Worm (Caenorhabditis elegans) whole organism, young adult: ENCODE results near the gene T05G5.4.

Source experiments
- B0035.1 ChIP-seq: sonication (generic microtip); optimal IDR thresholded peaks from 2 replicates; lab custom pipeline; 2016; ENCODE audit warnings: missing genetic modification characterization, mild to moderate bottlenecking, missing compliant biosample characterization, missing genotype, missing genetic modification reagents
- B0261.1 ChIP-seq: sonication (generic microtip); optimal IDR thresholded peaks from 2 replicates; lab custom pipeline; 2016; ENCODE audit warnings: mild to moderate bottlenecking, missing genetic modification characterization, moderate library complexity, missing compliant biosample characterization
- F10E7.11 ChIP-seq: sonication (generic microtip); optimal IDR thresholded peaks from 2 replicates; lab custom pipeline; 2017; ENCODE audit warnings: mild to moderate bottlenecking, missing genetic modification characterization, moderate library complexity, missing compliant biosample characterization
- F22D6.2 ChIP-seq: sonication (generic microtip); optimal IDR thresholded peaks from 2 replicates; lab custom pipeline; 2016; ENCODE audit warnings: mild to moderate bottlenecking, missing genetic modification characterization, missing compliant biosample characterization
- F33H1.4 ChIP-seq: fragments of 200-800 bp; sonication (Bioruptor generic); IDR thresholded peaks from 2 replicates; pipeline ENCODE4 v1.3.6; 2022; ENCODE audit warnings: missing genetic modification reagents, missing genetic modification characterization, missing compliant biosample characterization
- F39B2.1 ChIP-seq: fragments of 200-800 bp; sonication (Bioruptor generic); IDR thresholded peaks from 2 replicates; pipeline ENCODE4 v1.3.6; 2022; ENCODE audit warnings: missing genetic modification reagents, missing genetic modification characterization, missing compliant biosample characterization
- T26A5.8 ChIP-seq: sonication (generic microtip); optimal IDR thresholded peaks from 2 replicates; lab custom pipeline; 2016; ENCODE audit warnings: missing genetic modification characterization, missing compliant biosample characterization
- ZK185.1 ChIP-seq: sonication (generic microtip); optimal IDR thresholded peaks from 2 replicates; lab custom pipeline; 2016; ENCODE audit warnings: mild to moderate bottlenecking, missing genetic modification characterization, missing compliant biosample characterization; ENCODE audit not compliant: poor library complexity, severe bottlenecking
- akir-1 ChIP-seq: fragments of 200-800 bp; sonication (Bioruptor generic); optimal IDR thresholded peaks from 2 replicates; lab custom pipeline; 2018; ENCODE audit warnings: mild to moderate bottlenecking, missing genetic modification characterization, moderate library complexity, missing compliant biosample characterization
- ama-1 ChIP-seq, 3 experiments: fragments of 150-350 bp in 1 of 3; sonication (generic microtip) in 2 of 3; optimal IDR thresholded peaks; 2 replicates each; lab custom pipeline; 2014 to 2018; ENCODE audit warnings: missing biosample characterization in 2 of 3, missing genetic modification characterization in 2 of 3, missing genetic modification reagents in 2 of 3
- attf-3 ChIP-seq: fragments of 200-800 bp; sonication (Bioruptor generic); conservative IDR thresholded peaks from 2 replicates; pipeline ENCODE4 v1.3.6; 2022; ENCODE audit warnings: missing genetic modification reagents, missing genetic modification characterization, missing compliant biosample characterization
- bed-1 ChIP-seq: fragments of 200-800 bp; sonication (Bioruptor generic); IDR thresholded peaks from 2 replicates; pipeline ENCODE4 v1.3.6; 2022; ENCODE audit warnings: missing genetic modification reagents, missing genetic modification characterization, missing compliant biosample characterization
- ceh-100 ChIP-seq: fragments of 200-800 bp; sonication (Bioruptor generic); IDR thresholded peaks from 2 replicates; pipeline ENCODE4 v1.3.6; 2022; ENCODE audit warnings: missing genetic modification reagents, missing genetic modification characterization, missing compliant biosample characterization
- ceh-40 ChIP-seq: fragments of 200-800 bp; sonication (Bioruptor generic); IDR thresholded peaks from 2 replicates; pipeline ENCODE4 v1.3.6; 2022; ENCODE audit warnings: missing genetic modification characterization, missing compliant biosample characterization
- dox-1 ChIP-seq: fragments of 200-800 bp; sonication (Bioruptor generic); IDR thresholded peaks from 2 replicates; pipeline ENCODE4 v1.3.6; 2022; ENCODE audit warnings: missing genetic modification reagents, missing genetic modification characterization, missing compliant biosample characterization
- efl-1 ChIP-seq: fragments of 150-350 bp; optimal IDR thresholded peaks from 2 replicates; lab custom pipeline; 2014; ENCODE audit warnings: missing biosample characterization, missing genetic modification reagents, missing genetic modification characterization
- him-1 ChIP-seq: sonication (generic microtip); optimal IDR thresholded peaks from 2 replicates; lab custom pipeline; 2016; ENCODE audit warnings: missing genotype, missing genetic modification reagents, missing genetic modification characterization, missing compliant biosample characterization
- let-526 ChIP-seq: fragments of 200-800 bp; sonication (Bioruptor generic); IDR thresholded peaks from 2 replicates; pipeline ENCODE4 v1.3.6; 2022; ENCODE audit warnings: missing genetic modification reagents, missing genetic modification characterization, missing compliant biosample characterization
- let-607 ChIP-seq, 2 experiments: fragments of 200-800 bp in 1 of 2; sonication (Bioruptor generic) in 1 of 2; sonication (generic microtip) in 1 of 2; optimal IDR thresholded peaks; 2 replicates each; lab custom pipeline; 2016 to 2018; ENCODE audit warnings: mild to moderate bottlenecking in 2 of 2, missing compliant biosample characterization in 2 of 2, missing genetic modification characterization in 2 of 2, moderate library complexity in 2 of 2, missing genotype in 1 of 2
- lin-26 ChIP-seq: fragments of 200-800 bp; sonication (Bioruptor generic); IDR thresholded peaks from 2 replicates; pipeline ENCODE4 v1.3.6; 2022; ENCODE audit warnings: missing genetic modification reagents, missing genetic modification characterization, missing compliant biosample characterization
- lin-54 ChIP-seq: fragments of 200-800 bp; sonication (Bioruptor generic); optimal IDR thresholded peaks from 2 replicates; lab custom pipeline; 2018; ENCODE audit warnings: mild to moderate bottlenecking, missing genetic modification characterization, missing compliant biosample characterization
- lsy-27 ChIP-seq: sonication (generic microtip); optimal IDR thresholded peaks from 2 replicates; lab custom pipeline; 2017; ENCODE audit warnings: missing genetic modification characterization, mild to moderate bottlenecking, missing compliant biosample characterization, antibody characterized with exemption, missing genotype, borderline replicate concordance; ENCODE audit not compliant: insufficient read depth
- madf-10 ChIP-seq: sonication (generic microtip); optimal IDR thresholded peaks from 2 replicates; lab custom pipeline; 2016; ENCODE audit warnings: mild to moderate bottlenecking, missing genetic modification characterization, missing compliant biosample characterization
- mcd-1 ChIP-seq: fragments of 200-800 bp; sonication (Bioruptor generic); IDR thresholded peaks from 2 replicates; pipeline ENCODE4 v1.3.6; 2022; ENCODE audit warnings: missing genetic modification reagents, missing genetic modification characterization, missing compliant biosample characterization
- nfyb-1 ChIP-seq: fragments of 200-800 bp; sonication (Bioruptor generic); IDR thresholded peaks from 2 replicates; pipeline ENCODE4 v1.3.6; 2022; ENCODE audit warnings: missing genetic modification reagents, missing genetic modification characterization, missing compliant biosample characterization
- nhr-80 ChIP-seq: sonication (generic microtip); optimal IDR thresholded peaks from 2 replicates; lab custom pipeline; 2016; ENCODE audit warnings: missing genetic modification characterization, missing compliant biosample characterization
- nhr-90 ChIP-seq: sonication (generic microtip); optimal IDR thresholded peaks from 2 replicates; lab custom pipeline; 2016; ENCODE audit warnings: missing genotype, mild to moderate bottlenecking, missing genetic modification characterization, missing compliant biosample characterization
- pha-4 ChIP-seq: fragments of 150-350 bp; sonication (generic microtip); optimal IDR thresholded peaks from 2 replicates; lab custom pipeline; 2014; ENCODE audit warnings: missing biosample characterization, missing genetic modification reagents, missing genetic modification characterization
- rec-8 ChIP-seq, 2 experiments: sonication (generic microtip); optimal IDR thresholded peaks; 2 replicates each; lab custom pipeline; 2016; ENCODE audit warnings: mild to moderate bottlenecking in 2 of 2, missing genetic modification characterization in 2 of 2, missing genetic modification reagents in 2 of 2, missing genotype in 2 of 2, missing biosample characterization in 1 of 2, missing compliant biosample characterization in 1 of 2, moderate library complexity in 1 of 2
- snpc-1.3 ChIP-seq: sonication (generic microtip); optimal IDR thresholded peaks from 2 replicates; lab custom pipeline; 2017; ENCODE audit warnings: missing genetic modification characterization, mild to moderate bottlenecking, missing compliant biosample characterization, antibody characterized with exemption, moderate library complexity, missing genotype, missing genetic modification reagents; ENCODE audit not compliant: insufficient read depth
- snpc-4 ChIP-seq, 5 experiments: fragments of 150-350 bp in 1 of 5; sonication (generic microtip) in 4 of 5; optimal IDR thresholded peaks; 2 replicates each; lab custom pipeline; 2014 to 2018; ENCODE audit warnings: missing genetic modification characterization in 5 of 5, missing biosample characterization in 3 of 5, antibody characterized with exemption in 2 of 5, mild to moderate bottlenecking in 2 of 5, missing compliant biosample characterization in 2 of 5, missing genotype in 2 of 5, moderate library complexity in 2 of 5, missing genetic modification reagents in 1 of 5
- somi-1 ChIP-seq: fragments of 200-800 bp; sonication (Bioruptor generic); optimal IDR thresholded peaks from 2 replicates; lab custom pipeline; 2018; ENCODE audit warnings: mild to moderate bottlenecking, missing genetic modification characterization, missing compliant biosample characterization
- tbp1 ChIP-seq: fragments of 200-800 bp; sonication (Bioruptor generic); optimal IDR thresholded peaks from 2 replicates; lab custom pipeline; 2018; ENCODE audit warnings: mild to moderate bottlenecking, missing genetic modification characterization, missing compliant biosample characterization
- tlf-1 ChIP-seq: fragments of 200-800 bp; sonication (Bioruptor generic); optimal IDR thresholded peaks from 2 replicates; lab custom pipeline; 2018; ENCODE audit warnings: mild to moderate bottlenecking, missing genetic modification characterization, missing compliant biosample characterization
- xnd-1 ChIP-seq: sonication (generic microtip); optimal IDR thresholded peaks from 2 replicates; lab custom pipeline; 2016; ENCODE audit warnings: missing genotype, missing genetic modification reagents, missing genetic modification characterization, missing compliant biosample characterization
- zfh-2 ChIP-seq: fragments of 200-800 bp; sonication (Bioruptor generic); conservative IDR thresholded peaks from 2 replicates; pipeline ENCODE4 v1.3.6; 2022; ENCODE audit warnings: missing genetic modification reagents, missing genetic modification characterization, missing compliant biosample characterization
- ztf-26 ChIP-seq: sonication (generic microtip); optimal IDR thresholded peaks from 2 replicates; lab custom pipeline; 2017; ENCODE audit warnings: missing genetic modification characterization, missing compliant biosample characterization
- ztf-28 ChIP-seq: fragments of 200-800 bp; sonication (Bioruptor generic); IDR thresholded peaks from 2 replicates; pipeline ENCODE4 v1.3.6; 2022; ENCODE audit warnings: missing genetic modification reagents, missing genetic modification characterization, missing compliant biosample characterization
- ztf-6 ChIP-seq: fragments of 200-800 bp; sonication (Bioruptor generic); IDR thresholded peaks from 2 replicates; pipeline ENCODE4 v1.3.6; 2022; ENCODE audit warnings: missing genetic modification reagents, missing genetic modification characterization, missing compliant biosample characterization

T05G5.4 gene

DNA sequence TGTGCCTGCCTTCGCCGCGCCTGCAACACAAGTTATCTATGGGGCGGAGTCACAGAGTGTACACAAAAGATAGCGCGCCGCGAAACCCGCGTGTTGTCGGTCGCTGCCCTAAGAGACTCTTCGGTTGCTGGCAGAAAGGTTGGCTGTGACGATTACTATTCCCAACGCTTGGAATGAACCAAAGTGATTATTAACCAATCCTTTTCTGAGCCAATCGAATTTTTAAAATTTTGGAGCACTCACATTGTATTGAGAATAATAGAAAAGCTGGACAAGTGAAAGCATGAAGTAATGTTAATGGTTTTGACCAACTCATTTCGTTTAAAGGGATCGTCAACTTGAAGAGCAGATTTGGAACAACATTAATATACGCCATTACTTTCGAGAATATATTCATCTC lies 31.5 kb upstream of the T05G5.4 start (continued):
- peak; percentile 72 for TF ChIP-seq ZK185.1 (tag; lab: Kevin White, UChicago)
- TF ChIP-seq pha-4 (tag; lab: Kevin White, UChicago) = no peak
- no peak for TF ChIP-seq lin-26 (GFP tag; lab: Robert Waterston, UW)

DNA sequence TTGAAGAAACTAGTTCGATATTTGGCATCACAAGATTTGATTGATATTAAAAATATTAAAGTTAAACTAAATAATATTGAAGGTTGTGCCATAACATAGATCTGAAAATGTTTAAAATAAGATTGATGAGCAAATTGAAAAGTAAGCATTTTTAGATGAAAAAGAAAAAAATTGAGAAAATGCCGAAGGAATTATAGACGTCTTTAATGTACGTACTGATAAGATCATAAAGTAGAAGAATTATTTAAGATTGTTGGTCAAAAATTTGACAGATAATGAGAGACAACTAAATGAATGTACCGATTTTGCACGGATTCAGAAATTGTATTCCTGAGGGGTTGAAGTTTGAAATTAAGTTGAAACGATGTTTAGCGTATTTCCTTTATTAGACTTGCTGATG lies 28.5 kb upstream of the T05G5.4 start, which contains the start of gene ncx-7:
ncx-7 (minus strand) TSS at position 101 of the 400 bp plus-strand sequence.
- no peak for TF ChIP-seq bed-1 (GFP tag; lab: Robert Waterston, UW)
- peak; percentile 33 for TF ChIP-seq nhr-80

DNA sequence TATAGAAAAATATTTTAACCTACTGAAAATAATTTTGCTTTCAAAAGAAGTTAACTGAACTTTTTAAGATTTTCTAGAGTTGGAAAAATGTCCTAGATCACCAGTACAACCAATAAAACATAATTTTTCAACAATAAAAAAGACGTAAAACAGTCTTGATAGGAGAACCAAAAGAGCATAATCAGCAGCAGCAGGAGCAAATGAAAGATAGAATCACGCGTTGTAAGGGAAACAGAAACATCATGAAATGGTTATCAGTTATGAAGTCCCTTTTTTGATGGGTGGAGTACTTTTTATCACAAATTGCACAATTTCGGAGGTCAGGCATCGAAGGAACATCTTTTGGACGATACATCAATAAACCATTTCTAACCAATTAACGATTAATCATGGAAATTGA lies 26.7 kb upstream of the T05G5.4 start:
- no peak for TF ChIP-seq snpc-4 (GFP tag; optimal IDR thresholded peaks at IDR 0.05; lab: Kevin White, UChicago)
- peak in 1 of 4 experiments; percentile 44 for TF ChIP-seq snpc-4 (tag; optimal IDR thresholded peaks at IDR 0.05; lab: Kevin White, UChicago)
- TF ChIP-seq ztf-28 (GFP tag; lab: Robert Waterston, UW) = no peak
- peak; percentile 92 for TF ChIP-seq nhr-80

DNA sequence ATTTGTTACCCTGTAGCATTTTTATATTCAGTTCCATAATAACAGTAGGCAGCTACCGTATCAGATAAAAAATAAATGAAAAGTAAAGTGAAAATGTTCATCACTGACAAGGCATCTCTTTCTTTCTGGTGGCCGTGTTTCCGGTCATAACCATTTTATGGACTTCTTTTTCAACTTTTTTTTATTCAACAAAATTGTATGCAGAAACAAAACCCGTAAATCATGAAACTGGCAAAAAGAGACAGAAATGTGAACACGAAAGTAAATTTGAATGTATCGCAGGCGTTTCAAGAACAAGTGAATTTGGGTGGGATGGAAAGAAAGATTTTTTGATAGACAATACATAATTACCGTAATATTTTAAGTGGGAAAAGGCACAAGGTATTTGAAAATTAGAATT lies 23.6 kb upstream of the T05G5.4 start, which contains the start of gene clec-162:
clec-162 (minus strand) TSS at position 101 of the 400 bp plus-strand sequence.
- no peak for TF ChIP-seq somi-1 (GFP tag; lab: Kevin White, UChicago)
- TF ChIP-seq ceh-100 (GFP tag; lab: Robert Waterston, UW) = no peak
- no peak for TF ChIP-seq attf-3 (GFP tag; lab: Robert Waterston, UW)
- no peak for TF ChIP-seq zfh-2 (GFP tag; lab: Robert Waterston, UW)
- TF ChIP-seq F33H1.4 = no peak
- no peak for TF ChIP-seq lin-54
- TF ChIP-seq nfyb-1 (GFP tag; lab: Robert Waterston, UW) = no peak
- no peak for TF ChIP-seq rec-8 (tag; optimal IDR thresholded peaks at IDR 0.05; lab: Kevin White, UChicago)
- no peak for TF ChIP-seq B0261.1
- TF ChIP-seq F22D6.2 = no peak
- TF ChIP-seq B0035.1 (tag; lab: Kevin White, UChicago) = no peak
- TF ChIP-seq nhr-90 (tag; lab: Kevin White, UChicago) = no peak
- no peak for TF ChIP-seq ztf-26 (tag; lab: Kevin White, UChicago)
- TF ChIP-seq F39B2.1 (GFP tag; lab: Robert Waterston, UW) = no peak
- no peak for TF ChIP-seq akir-1 (GFP tag; lab: Kevin White, UChicago)
- TF ChIP-seq him-1 (tag; lab: Kevin White, UChicago) = no peak
- no peak for TF ChIP-seq let-526 (GFP tag; lab: Robert Waterston, UW)
- TF ChIP-seq T26A5.8 = no peak
- TF ChIP-seq lsy-27 (tag; lab: Kevin White, UChicago) = no peak
- no peak for TF ChIP-seq F10E7.11 (tag; lab: Kevin White, UChicago)

- TF ChIP-seq ztf-6 (GFP tag; lab: Robert Waterston, UW) (no peak), B0261.1 (no peak)
Observed at ce11 chrIII:9727439-9727838, 21.3 kb upstream of the T05G5.4 start, which contains the start of gene C07A9.12. TSS of gene C07A9.12 (minus strand) at chrIII:9727539.

- TF ChIP-seq pha-4 (tag; lab: Kevin White, UChicago) (no peak), efl-1 (no peak), tbp1 (GFP tag; lab: Kevin White, UChicago) (no peak), dox-1 (GFP tag; lab: Robert Waterston, UW) (no peak), xnd-1 (tag; lab: Kevin White, UChicago) (no peak), him-1 (tag; lab: Kevin White, UChicago) (no peak), ama-1 (optimal IDR thresholded peaks at IDR 0.05; lab: Kevin White, UChicago) (no peak), ama-1 (GFP tag; optimal IDR thresholded peaks at IDR 0.05; lab: Kevin White, UChicago) (no peak), tlf-1 (GFP tag; lab: Kevin White, UChicago) (no peak), let-607 (tag; optimal IDR thresholded peaks at IDR 0.05; lab: Kevin White, UChicago) (no peak), madf-10 (tag; lab: Kevin White, UChicago) (no peak), mcd-1 (GFP tag; lab: Robert Waterston, UW) (no peak), ceh-40 (no peak), snpc-1.3 (tag; lab: Kevin White, UChicago) (no peak)
Observed at ce11 chrIII:9730407-9730806, 18.3 kb upstream of the T05G5.4 start.
